Fruit fly (Drosophila melanogaster) whole organism, pupa: Measurements from ENCODE around the gene CG13901.

Experiments
- CG10348 ChIP-seq: fragments of 200-800 bp; sonication (Bioruptor generic); IDR thresholded peaks from 2 replicates; pipeline ENCODE4 v1.3.6; 2022; ENCODE audit warnings: missing biosample characterization, missing genetic modification characterization
- CG9948 ChIP-seq: fragments of 200-800 bp; sonication (Bioruptor generic); optimal IDR thresholded peaks from 2 replicates; lab custom pipeline; 2018; ENCODE audit warnings: missing biosample characterization, mild to moderate bottlenecking, missing genetic modification characterization, moderate library complexity
- EcR ChIP-seq: fragments of 200-800 bp; sonication (Bioruptor generic); optimal IDR thresholded peaks from 3 replicates; lab custom pipeline; 2019; ENCODE audit warnings: missing biosample characterization, missing genetic modification characterization, mild to moderate bottlenecking, moderate library complexity, missing genetic modification reagents
- Ets98B ChIP-seq: fragments of 200-800 bp; sonication (Bioruptor generic); IDR thresholded peaks from 2 replicates; pipeline ENCODE4 v1.3.6; 2022; ENCODE audit warnings: missing biosample characterization, missing genetic modification characterization
- Pif1B ChIP-seq: fragments of 200-800 bp; sonication (Bioruptor generic); optimal IDR thresholded peaks from 3 replicates; lab custom pipeline; 2016; ENCODE audit warnings: missing biosample characterization, missing genetic modification characterization
- Snoo ChIP-seq: fragments of 200-800 bp; sonication (Bioruptor generic); optimal IDR thresholded peaks from 3 replicates; lab custom pipeline; 2017; ENCODE audit warnings: missing biosample characterization, mild to moderate bottlenecking, missing genetic modification characterization, inconsistent platforms

- TF ChIP-seq Pif1B (peak; percentile 76), CG9948 (tag; lab: Kevin White, UChicago) (peak; percentile 61), Snoo (tag; lab: Kevin White, UChicago) (peak; percentile 65), Ets98B (GFP tag; lab: Robert Waterston, UW) (peak; percentile 94), CG10348 (GFP tag; lab: Robert Waterston, UW) (peak; percentile 70), EcR (no peak)
Observed at dm6 chr3L:857063-858015, 19.7 kb upstream of the CG13901 start, which contains the start of gene dpr20.
